Worm (Caenorhabditis elegans) whole organism, L4 larva: ENCODE measurements around the gene bath-29.
A peak's percentile ranks its signal among the peaks of the same experiment; 100 is the strongest.

Source experiments
- D1046.2 ChIP-seq: fragments of 200-800 bp; sonication (Bioruptor generic); IDR thresholded peaks from 2 replicates; pipeline ENCODE4 v1.3.6; 2022; ENCODE audit warnings: missing genetic modification characterization, missing compliant biosample characterization
- F44E2.7 ChIP-seq: fragments of 200-800 bp; sonication (Bioruptor generic); IDR thresholded peaks from 2 replicates; pipeline ENCODE4 v2.1.2; 2022; ENCODE audit warnings: missing genetic modification characterization, missing compliant biosample characterization
- F49E8.2 ChIP-seq: sonication (generic microtip); optimal IDR thresholded peaks from 2 replicates; lab custom pipeline; 2016; ENCODE audit warnings: missing compliant biosample characterization, mild to moderate bottlenecking, missing genetic modification characterization, borderline replicate concordance
- Y48G9A.11 ChIP-seq: fragments of 200-800 bp; sonication (Bioruptor generic); IDR thresholded peaks from 2 replicates; pipeline ENCODE4 v1.3.6; 2022; ENCODE audit warnings: missing genetic modification reagents, missing genetic modification characterization, missing compliant biosample characterization
- Y5F2A.4 ChIP-seq: fragments of 200-800 bp; sonication (Bioruptor generic); optimal IDR thresholded peaks from 2 replicates; lab custom pipeline; 2018; ENCODE audit warnings: mild to moderate bottlenecking, missing genetic modification characterization, missing compliant biosample characterization
- ZK546.5 ChIP-seq, 2 experiments: sonication (generic microtip); optimal IDR thresholded peaks; 2 replicates each; lab custom pipeline; 2017; ENCODE audit warnings: missing biosample characterization in 2 of 2, missing genetic modification characterization in 2 of 2
- aly-2 ChIP-seq: sonication (generic microtip); optimal IDR thresholded peaks from 2 replicates; lab custom pipeline; 2018; ENCODE audit warnings: missing biosample characterization, missing genetic modification characterization
- ama-1 ChIP-seq: fragments of 150-350 bp; optimal IDR thresholded peaks from 2 replicates; lab custom pipeline; 2014; ENCODE audit warnings: inconsistent platforms, mixed read lengths
- attf-4 ChIP-seq: sonication (generic microtip); optimal IDR thresholded peaks from 3 replicates; lab custom pipeline; 2017; ENCODE audit warnings: missing biosample characterization, missing genetic modification characterization
- ceh-20 ChIP-seq: fragments of 200-800 bp; sonication (Bioruptor generic); IDR thresholded peaks from 2 replicates; pipeline ENCODE4 v1.3.6; 2022; ENCODE audit warnings: missing genetic modification reagents, missing genetic modification characterization, missing compliant biosample characterization
- ceh-62 ChIP-seq: sonication (generic microtip); optimal IDR thresholded peaks from 2 replicates; lab custom pipeline; 2017; ENCODE audit warnings: missing biosample characterization, missing genetic modification characterization
- cey-2 ChIP-seq: sonication (generic microtip); optimal IDR thresholded peaks from 3 replicates; lab custom pipeline; 2017; ENCODE audit warnings: missing genetic modification characterization, mild to moderate bottlenecking, missing compliant biosample characterization, antibody characterized with exemption, borderline replicate concordance; ENCODE audit not compliant: insufficient read depth
- ctbp-1 ChIP-seq: fragments of 200-800 bp; sonication (Bioruptor generic); IDR thresholded peaks from 2 replicates; pipeline ENCODE4 v1.3.6; 2022; ENCODE audit warnings: missing genetic modification reagents, missing genetic modification characterization, missing compliant biosample characterization
- daf-16 ChIP-seq, 3 experiments: sonication (generic microtip); optimal IDR thresholded peaks; 2 replicates each; lab custom pipeline; 2016 to 2017; ENCODE audit warnings: missing genetic modification characterization in 3 of 3, missing genetic modification reagents in 3 of 3, mild to moderate bottlenecking in 2 of 3, missing compliant biosample characterization in 2 of 3, missing biosample characterization in 1 of 3, moderate library complexity in 1 of 3
- daf-19 ChIP-seq: fragments of 200-800 bp; sonication (Bioruptor generic); conservative IDR thresholded peaks from 2 replicates; pipeline ENCODE4 v1.3.6; 2022; ENCODE audit warnings: missing genetic modification characterization, missing compliant biosample characterization
- dmd-6 ChIP-seq: fragments of 200-800 bp; sonication (Bioruptor generic); IDR thresholded peaks from 2 replicates; pipeline ENCODE4 v1.3.6; 2022; ENCODE audit warnings: missing genetic modification reagents, missing genetic modification characterization, missing compliant biosample characterization
- dmd-9 ChIP-seq: fragments of 200-800 bp; sonication (Bioruptor generic); IDR thresholded peaks from 2 replicates; pipeline ENCODE4 v1.3.6; 2022; ENCODE audit warnings: missing genetic modification reagents, missing genetic modification characterization, missing compliant biosample characterization
- dve-1 ChIP-seq: sonication (generic microtip); optimal IDR thresholded peaks from 2 replicates; lab custom pipeline; 2017; ENCODE audit warnings: antibody characterized with exemption, mild to moderate bottlenecking, missing genetic modification characterization, missing compliant biosample characterization; ENCODE audit not compliant: insufficient read depth
- fkh-10 ChIP-seq: fragments of 150-350 bp; optimal IDR thresholded peaks from 2 replicates; lab custom pipeline; 2014; ENCODE audit warnings: missing biosample characterization, missing genetic modification reagents, missing genetic modification characterization
- gei-8 ChIP-seq: fragments of 200-800 bp; sonication (Bioruptor generic); optimal IDR thresholded peaks from 2 replicates; lab custom pipeline; 2018; ENCODE audit warnings: mild to moderate bottlenecking, missing genetic modification characterization, missing compliant biosample characterization
- hlh-11 ChIP-seq: fragments of 200-800 bp; sonication (Bioruptor generic); optimal IDR thresholded peaks from 2 replicates; lab custom pipeline; 2018; ENCODE audit warnings: mild to moderate bottlenecking, missing genetic modification characterization, missing compliant biosample characterization
- hlh-30 ChIP-seq: sonication (generic microtip); optimal IDR thresholded peaks from 2 replicates; lab custom pipeline; 2017; ENCODE audit warnings: antibody characterized with exemption, mild to moderate bottlenecking, missing genetic modification characterization, missing compliant biosample characterization; ENCODE audit not compliant: insufficient read depth
- madf-9 ChIP-seq: fragments of 200-800 bp; sonication (Bioruptor generic); conservative IDR thresholded peaks from 2 replicates; pipeline ENCODE4 v1.3.6; 2022; ENCODE audit warnings: missing genetic modification reagents, missing genetic modification characterization, missing compliant biosample characterization
- mdt-29 ChIP-seq: fragments of 200-800 bp; sonication (Bioruptor generic); IDR thresholded peaks from 2 replicates; pipeline ENCODE4 v1.3.6; 2022; ENCODE audit warnings: missing genetic modification reagents, missing genetic modification characterization, missing compliant biosample characterization
- mes-2 ChIP-seq: sonication (generic microtip); optimal IDR thresholded peaks from 2 replicates; lab custom pipeline; 2016; ENCODE audit warnings: missing genotype, mild to moderate bottlenecking, missing genetic modification characterization, missing compliant biosample characterization; ENCODE audit not compliant: poor library complexity, severe bottlenecking
- nhr-11 ChIP-seq: fragments of 150-350 bp; optimal IDR thresholded peaks from 2 replicates; lab custom pipeline; 2014; ENCODE audit warnings: missing biosample characterization, missing genetic modification characterization
- nhr-237 ChIP-seq: sonication (generic microtip); optimal IDR thresholded peaks from 2 replicates; lab custom pipeline; 2017; ENCODE audit warnings: missing biosample characterization, missing genetic modification characterization
- nhr-28 ChIP-seq: fragments of 150-350 bp; optimal IDR thresholded peaks from 2 replicates; lab custom pipeline; 2014; ENCODE audit warnings: missing biosample characterization, missing genetic modification characterization
- nhr-41 ChIP-seq: fragments of 200-800 bp; sonication (Bioruptor generic); IDR thresholded peaks from 2 replicates; pipeline ENCODE4 v1.3.6; 2022; ENCODE audit warnings: missing genetic modification reagents, missing genetic modification characterization, missing compliant biosample characterization
- pqm-1 ChIP-seq: sonication (generic microtip); optimal IDR thresholded peaks from 2 replicates; lab custom pipeline; 2017; ENCODE audit warnings: missing biosample characterization, missing genetic modification characterization
- rbr-2 ChIP-seq: sonication (generic microtip); optimal IDR thresholded peaks from 2 replicates; lab custom pipeline; 2016; ENCODE audit warnings: missing genotype, missing genetic modification characterization, missing compliant biosample characterization
- snpc-4 ChIP-seq: fragments of 150-350 bp; optimal IDR thresholded peaks from 2 replicates; lab custom pipeline; 2014; ENCODE audit warnings: missing biosample characterization, missing genetic modification characterization
- spr-3 ChIP-seq: fragments of 200-800 bp; sonication (Bioruptor generic); optimal IDR thresholded peaks from 2 replicates; lab custom pipeline; 2018; ENCODE audit warnings: mild to moderate bottlenecking, missing genetic modification characterization, missing compliant biosample characterization
- unc-130 ChIP-seq: sonication (generic microtip); optimal IDR thresholded peaks from 2 replicates; lab custom pipeline; 2016; ENCODE audit warnings: missing genetic modification reagents, missing genetic modification characterization, missing compliant biosample characterization
- vab-7 ChIP-seq: fragments of 200-800 bp; sonication (Bioruptor generic); IDR thresholded peaks from 2 replicates; pipeline ENCODE4 v1.3.6; 2022; ENCODE audit warnings: missing genetic modification reagents, missing genetic modification characterization, missing compliant biosample characterization
- zip-11 ChIP-seq: fragments of 200-800 bp; sonication (Bioruptor generic); IDR thresholded peaks from 2 replicates; pipeline ENCODE4 v1.3.6; 2022; ENCODE audit warnings: missing genetic modification characterization, missing compliant biosample characterization
- ztf-11 ChIP-seq: fragments of 150-350 bp; optimal IDR thresholded peaks from 2 replicates; lab custom pipeline; 2014; ENCODE audit warnings: missing biosample characterization, missing genetic modification characterization

bath-29 gene

ce11 chrII:3318839-3319238, 29.5 kb upstream of the bath-29 start (continued):
- TF ChIP-seq D1046.2 (GFP tag; lab: Robert Waterston, UW), result no peak
- TF ChIP-seq zip-11, result no peak
- TF ChIP-seq mes-2, result no peak
- TF ChIP-seq daf-16 (GFP tag; optimal IDR thresholded peaks at IDR 0.05; lab: Kevin White, UChicago), result no peak
- peak; percentile 20 for TF ChIP-seq daf-16 (tag; optimal IDR thresholded peaks at IDR 0.05; lab: Kevin White, UChicago)
- peak; percentile 43 for TF ChIP-seq hlh-11
- no peak for TF ChIP-seq aly-2 (tag; lab: Kevin White, UChicago)
- peak; percentile 23 for TF ChIP-seq dve-1 (tag; lab: Kevin White, UChicago)
- no peak for TF ChIP-seq ceh-20 (GFP tag; lab: Robert Waterston, UW)
- TF ChIP-seq Y5F2A.4 (GFP tag; lab: Kevin White, UChicago), result no peak
- TF ChIP-seq mdt-29 (GFP tag; lab: Robert Waterston, UW), result no peak
- TF ChIP-seq nhr-28 (tag; lab: Kevin White, UChicago), result peak; percentile 68
- no peak for TF ChIP-seq cey-2
- peak; percentile 33 for TF ChIP-seq pqm-1 (tag; lab: Kevin White, UChicago)
- no peak for TF ChIP-seq snpc-4
- TF ChIP-seq F44E2.7, result no peak
- TF ChIP-seq nhr-237 (tag; lab: Kevin White, UChicago), result no peak
- no peak for TF ChIP-seq F49E8.2 (tag; lab: Kevin White, UChicago)
- no peak for TF ChIP-seq attf-4 (tag; lab: Kevin White, UChicago)
- TF ChIP-seq nhr-41, result no peak
- no peak for TF ChIP-seq nhr-11
- TF ChIP-seq gei-8 (GFP tag; lab: Kevin White, UChicago), result no peak
- no peak for TF ChIP-seq ceh-62 (tag; lab: Kevin White, UChicago)
- no peak for TF ChIP-seq madf-9
- no peak for TF ChIP-seq ctbp-1
- no peak for TF ChIP-seq dmd-9 (GFP tag; lab: Robert Waterston, UW)
- no peak for TF ChIP-seq ztf-11
- TF ChIP-seq, all 104 proteins: peak for 7

- no peak for TF ChIP-seq unc-130 (GFP tag; lab: Kevin White, UChicago)
- TF ChIP-seq Y48G9A.11 (GFP tag; lab: Robert Waterston, UW), result no peak
- 0 out of 2 replicates have a peak, but pooled peaks have one; percentile 12 for TF ChIP-seq dmd-6 (GFP tag; lab: Robert Waterston, UW)
- no peak for TF ChIP-seq zip-11
- no peak for TF ChIP-seq rbr-2 (tag; lab: Kevin White, UChicago)
- TF ChIP-seq nhr-28 (tag; lab: Kevin White, UChicago), result peak; percentile 22
- TF ChIP-seq snpc-4, result no peak
- TF ChIP-seq dve-1 (tag; lab: Kevin White, UChicago), result no peak
These were observed 26.1 kb upstream of the bath-29 start, which contains the start of gene Y46D2A.1 for ce11 chrII:3322257-3322656. Y46D2A.1 (plus strand) TSS chrII:3322557.

ce11 chrII:3323179-3323578, 25.2 kb upstream of the bath-29 start, which contains the start of gene Y46D2A.2:
Y46D2A.2 (minus strand) TSS chrII:3323279.
- no peak for TF ChIP-seq spr-3 (GFP tag; lab: Kevin White, UChicago)
- no peak for TF ChIP-seq snpc-4
- TF ChIP-seq ZK546.5 (tag; optimal IDR thresholded peaks at IDR 0.05; lab: Kevin White, UChicago), result no peak

ce11 chrII:3327104-3327503, 21.3 kb upstream of the bath-29 start, which contains the start of gene Y46D2A.3:
Y46D2A.3 (minus strand) TSS chrII:3327204.
- TF ChIP-seq fkh-10 (GFP tag; lab: Kevin White, UChicago) (no peak), hlh-30 (no peak), daf-19 (GFP tag; lab: Robert Waterston, UW) (no peak), nhr-237 (tag; lab: Kevin White, UChicago) (no peak), dmd-6 (GFP tag; lab: Robert Waterston, UW) (no peak), ceh-62 (tag; lab: Kevin White, UChicago) (no peak), vab-7 (GFP tag; lab: Robert Waterston, UW) (no peak), ctbp-1 (no peak), ama-1 (lab: Kevin White, UChicago) (no peak)
